Worm (Caenorhabditis elegans) whole organism, L3 larva: ENCODE measurements around the gene wdr-5.3.

Experiments used
- ceh-9 ChIP-seq: sonication (generic microtip); optimal IDR thresholded peaks from 2 replicates; lab custom pipeline; 2018; ENCODE audit warnings: missing biosample characterization, missing genetic modification characterization
- fkh-10 ChIP-seq: sonication (generic microtip); optimal IDR thresholded peaks from 2 replicates; lab custom pipeline; 2017; ENCODE audit warnings: missing biosample characterization, missing genetic modification reagents, missing genetic modification characterization
- fos-1 ChIP-seq: fragments of 150-350 bp; optimal IDR thresholded peaks from 2 replicates; lab custom pipeline; 2014; ENCODE audit warnings: missing biosample characterization, missing genetic modification characterization
- pqm-1 ChIP-seq: fragments of 150-350 bp; optimal IDR thresholded peaks from 2 replicates; lab custom pipeline; 2017; ENCODE audit warnings: missing biosample characterization, missing genetic modification characterization, inconsistent platforms

- TF ChIP-seq ceh-9 (no peak), fkh-10 (GFP tag; lab: Kevin White, UChicago) (peak; percentile 35), pqm-1 (tag; lab: Kevin White, UChicago) (no peak), fos-1 (tag; lab: Kevin White, UChicago) (no peak)
Observed at ce11 chrV:10699122-10699521, 37.8 kb upstream of the wdr-5.3 start.
